Worm (Caenorhabditis elegans): ENCODE data around the gene mltn-9.

ce11 chrII:14668608-14669007 is 52.8 kb downstream of the mltn-9 start:
- TF ChIP-seq hnd-1 (tag; optimal IDR thresholded peaks at IDR 0.05) = no peak
- TF ChIP-seq aly-1 (tag; optimal IDR thresholded peaks at IDR 0.05) = no peak
